Worm (Caenorhabditis elegans): Measurements from ENCODE around the gene abu-14.

abu-14 gene

DNA sequence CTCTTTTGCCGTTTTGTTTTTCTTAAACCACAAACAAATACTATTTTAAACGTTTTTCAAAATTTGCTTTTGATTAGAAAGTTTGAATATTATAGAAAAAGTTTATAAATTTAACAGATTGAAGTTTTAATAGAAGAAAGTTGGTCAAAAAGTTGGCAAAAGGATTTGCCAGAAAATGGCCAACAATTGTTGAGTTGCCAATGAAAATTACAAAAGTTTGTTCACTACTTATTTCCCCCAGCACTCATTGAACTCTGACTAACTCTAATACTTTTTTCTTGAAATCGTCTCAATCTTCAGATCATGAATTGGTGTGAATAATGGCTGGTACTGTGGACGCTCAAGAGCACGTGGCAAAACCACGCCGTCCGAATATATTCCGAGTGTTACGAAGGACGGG, 16.9 kb downstream of the abu-14 start, which contains the start of gene ZK1067.4:
Gene ZK1067.4 (plus strand): TSS at position 301 of the 400 bp plus-strand sequence.
- no peak for TF ChIP-seq R02D3.7 (tag; optimal IDR thresholded peaks at IDR 0.05)
- no peak for TF ChIP-seq nhr-25 (tag; optimal IDR thresholded peaks at IDR 0.05)
- no peak for TF ChIP-seq ZK546.5 (tag; optimal IDR thresholded peaks at IDR 0.05)
- TF ChIP-seq ceh-28 (tag; optimal IDR thresholded peaks at IDR 0.05) = no peak
- no peak for TF ChIP-seq tbx-2 (tag; optimal IDR thresholded peaks at IDR 0.05)
- no peak for TF ChIP-seq pqm-1 (tag; optimal IDR thresholded peaks at IDR 0.05)
- TF ChIP-seq jun-1 (tag; optimal IDR thresholded peaks at IDR 0.05) = no peak
- no peak for TF ChIP-seq nhr-23 (tag; optimal IDR thresholded peaks at IDR 0.05)
- TF ChIP-seq egl-5 (tag; optimal IDR thresholded peaks at IDR 0.05) = no peak
- no peak for TF ChIP-seq unc-62 (GFP tag; optimal IDR thresholded peaks at IDR 0.05)
- no peak for TF ChIP-seq lin-39 (tag; optimal IDR thresholded peaks at IDR 0.05)
- no peak for TF ChIP-seq fos-1 (tag; optimal IDR thresholded peaks at IDR 0.05)
- TF ChIP-seq ceh-9 (tag; optimal IDR thresholded peaks at IDR 0.05) = no peak

DNA sequence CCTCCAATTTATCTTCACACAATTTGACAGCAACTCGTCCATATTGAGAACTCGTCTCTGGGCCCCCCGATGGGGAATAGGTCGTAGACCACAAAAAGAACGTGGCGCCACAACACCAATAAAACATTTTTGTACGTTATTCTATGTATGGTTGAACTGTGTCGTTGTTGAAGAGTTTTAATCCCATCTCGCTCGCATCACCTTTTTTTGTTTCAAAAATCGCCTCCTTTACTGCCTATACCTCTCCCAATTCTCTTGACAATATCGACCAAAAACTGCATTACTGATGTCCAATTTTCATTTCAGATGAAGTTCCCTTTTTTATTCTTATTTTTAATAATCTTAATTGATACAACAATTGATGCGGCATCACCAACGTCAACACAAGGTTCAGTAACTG, 29.8 kb downstream of the abu-14 start, which contains the start of gene let-23:
Gene let-23 (plus strand): TSS at position 301 of the 400 bp plus-strand sequence.
- TF ChIP-seq elt-2 (tag; optimal IDR thresholded peaks at IDR 0.05) = no peak
- no peak for TF ChIP-seq ceh-28 (tag; optimal IDR thresholded peaks at IDR 0.05)
- TF ChIP-seq jun-1 (tag; optimal IDR thresholded peaks at IDR 0.05) = no peak
- TF ChIP-seq pqm-1 (tag; optimal IDR thresholded peaks at IDR 0.05) = no peak
- TF ChIP-seq ZK546.5 (tag; optimal IDR thresholded peaks at IDR 0.05) = no peak
- no peak for TF ChIP-seq daf-12 (tag; optimal IDR thresholded peaks at IDR 0.05)
- no peak for TF ChIP-seq pha-4 (tag; optimal IDR thresholded peaks at IDR 0.05)
- no peak for TF ChIP-seq zag-1 (tag; optimal IDR thresholded peaks at IDR 0.05)
- TF ChIP-seq egl-27 (tag; optimal IDR thresholded peaks at IDR 0.05) = no peak
- no peak for TF ChIP-seq mml-1 (tag; optimal IDR thresholded peaks at IDR 0.05)
- TF ChIP-seq ceh-16 (tag; optimal IDR thresholded peaks at IDR 0.05) = no peak
- TF ChIP-seq tbx-2 (tag; optimal IDR thresholded peaks at IDR 0.05) = no peak
- TF ChIP-seq nhr-43 (tag; optimal IDR thresholded peaks at IDR 0.05; ENCODE audit: poor library complexity, severe bottlenecking) = no peak
- TF ChIP-seq nhr-77 (tag; optimal IDR thresholded peaks at IDR 0.05) = no peak
- no peak for TF ChIP-seq nhr-28 (tag; optimal IDR thresholded peaks at IDR 0.05)
- TF ChIP-seq unc-39 (tag; optimal IDR thresholded peaks at IDR 0.05) = no peak
- TF ChIP-seq nhr-12 (tag; optimal IDR thresholded peaks at IDR 0.05) = no peak
- no peak for TF ChIP-seq ztf-4 (tag; optimal IDR thresholded peaks at IDR 0.05)
- no peak for TF ChIP-seq ceh-82 (tag; optimal IDR thresholded peaks at IDR 0.05)

DNA sequence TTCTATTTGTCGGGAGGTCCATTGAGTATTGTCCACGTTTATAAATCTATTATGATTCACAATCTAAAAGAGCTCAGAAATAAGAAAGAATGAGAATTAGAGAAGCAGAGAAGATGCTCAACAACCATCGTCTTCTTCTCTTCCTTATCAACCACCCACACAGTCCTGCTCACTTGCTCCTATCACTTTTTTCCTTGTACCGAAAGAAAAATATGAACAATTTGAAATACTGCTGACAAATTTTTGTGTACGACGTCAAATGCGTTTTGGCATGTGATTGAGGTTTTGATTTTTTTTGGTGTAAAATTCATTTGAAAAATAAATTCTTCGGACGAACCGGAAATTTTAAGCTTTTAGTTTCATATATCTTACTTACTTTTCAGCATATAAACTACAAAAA, 30.7 kb downstream of the abu-14 start:
- TF ChIP-seq sea-2 (GFP tag; optimal IDR thresholded peaks at IDR 0.05) = no peak
- peak; percentile 79 for TF ChIP-seq elt-2 (tag; optimal IDR thresholded peaks at IDR 0.05)
- peak; percentile 76 for TF ChIP-seq pqm-1 (tag; optimal IDR thresholded peaks at IDR 0.05)
- TF ChIP-seq nfya-1 (tag; optimal IDR thresholded peaks at IDR 0.05; ENCODE audit: insufficient read depth) = no peak
- no peak for TF ChIP-seq ZK546.5 (tag; optimal IDR thresholded peaks at IDR 0.05)
- TF ChIP-seq pha-4 (tag; optimal IDR thresholded peaks at IDR 0.05) = peak; percentile 50

DNA sequence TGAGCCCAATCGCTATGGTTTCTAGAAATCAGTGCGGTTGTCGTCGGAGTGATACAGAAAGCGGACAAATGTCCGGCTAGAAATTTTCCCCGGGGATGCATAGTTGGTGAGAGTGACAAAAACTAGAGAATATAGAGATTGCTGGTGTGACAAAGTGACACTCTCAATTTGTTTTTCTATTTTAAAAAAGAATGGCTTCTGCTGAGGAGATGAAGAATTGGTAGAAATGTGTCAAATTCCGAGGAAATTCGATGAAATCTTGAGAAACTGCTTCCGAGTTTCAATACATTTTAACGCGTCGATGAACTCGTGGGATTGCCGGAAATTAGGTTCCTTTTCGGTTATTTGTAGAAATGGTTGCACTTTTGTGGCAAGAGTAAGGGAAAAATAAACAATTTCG, 32.8 kb downstream of the abu-14 start, which contains the start of gene twk-4:
Gene twk-4 (minus strand): TSS at position 101 of the 400 bp plus-strand sequence.
- TF ChIP-seq egl-27 (tag; optimal IDR thresholded peaks at IDR 0.05) (no peak), eor-1 (tag; optimal IDR thresholded peaks at IDR 0.05) (no peak), ama-1 (optimal IDR thresholded peaks at IDR 0.05) (no peak), mml-1 (tag; optimal IDR thresholded peaks at IDR 0.05) (no peak), nhr-237 (tag; optimal IDR thresholded peaks at IDR 0.05) (no peak)

DNA sequence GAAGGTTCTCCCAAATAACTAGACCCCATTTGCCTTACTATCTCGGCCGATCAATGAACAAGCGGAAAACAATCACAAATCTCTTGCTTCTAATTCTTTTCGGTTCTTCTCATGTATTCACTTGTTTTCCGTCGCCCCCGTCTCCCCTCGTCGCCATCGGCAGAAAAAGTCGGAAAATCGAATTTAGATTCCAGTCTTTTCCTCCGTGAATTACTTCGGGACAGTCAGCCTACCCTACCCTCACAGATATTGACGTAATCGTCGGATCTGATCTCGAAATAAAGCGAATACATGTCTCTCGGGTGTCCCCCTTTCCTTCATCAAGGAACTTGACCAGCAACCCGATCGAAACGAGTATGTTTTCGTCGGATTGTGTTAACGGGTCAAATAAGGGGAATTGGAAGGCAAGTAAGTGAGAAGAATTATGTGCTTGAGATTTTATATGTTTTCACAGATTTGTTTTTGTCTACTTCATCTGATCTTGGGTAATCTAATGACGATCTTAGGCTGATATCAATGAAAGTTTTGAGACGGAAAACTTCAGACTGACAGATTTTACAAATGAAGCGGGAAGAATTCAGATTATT, 36.4 kb downstream of the abu-14 start:
- TF ChIP-seq nhr-76 (tag; optimal IDR thresholded peaks at IDR 0.05) (no peak), elt-1 (tag; optimal IDR thresholded peaks at IDR 0.05) (peak; percentile 60), mml-1 (tag; optimal IDR thresholded peaks at IDR 0.05) (no peak), nhr-23 (tag; optimal IDR thresholded peaks at IDR 0.05) (peak; percentile 78)
